Fruit fly (Drosophila melanogaster) whole organism, pupa: ENCODE data around the gene Npc2g.

ENCODE experiments used
- CG10348 ChIP-seq: fragments of 200-800 bp; sonication (Bioruptor generic); IDR thresholded peaks from 2 replicates; pipeline ENCODE4 v1.3.6; 2022; ENCODE audit warnings: missing biosample characterization, missing genetic modification characterization
- CG12605 ChIP-seq: fragments of 200-800 bp; sonication (Bioruptor generic); IDR thresholded peaks from 2 replicates; pipeline ENCODE4 v1.3.6; 2022; ENCODE audit warnings: missing biosample characterization, missing genetic modification characterization
- CG13204 ChIP-seq: fragments of 200-800 bp; sonication (Bioruptor generic); optimal IDR thresholded peaks from 2 replicates; lab custom pipeline; 2018; ENCODE audit warnings: missing biosample characterization, mild to moderate bottlenecking, missing genetic modification characterization, moderate library complexity
- CG14655 ChIP-seq: fragments of 200-800 bp; sonication (Bioruptor generic); optimal IDR thresholded peaks from 3 replicates; lab custom pipeline; 2017; ENCODE audit warnings: mild to moderate bottlenecking, missing biosample characterization, missing genetic modification reagents, missing genetic modification characterization
- CG15710 ChIP-seq: fragments of 200-800 bp; sonication (Bioruptor generic); optimal IDR thresholded peaks from 2 replicates; lab custom pipeline; 2018; ENCODE audit warnings: missing biosample characterization, mild to moderate bottlenecking, missing genetic modification characterization, moderate library complexity
- CG17806 ChIP-seq: fragments of 200-800 bp; sonication (Bioruptor generic); optimal IDR thresholded peaks from 2 replicates; lab custom pipeline; 2018; ENCODE audit warnings: missing biosample characterization, mild to moderate bottlenecking, missing genetic modification characterization, moderate library complexity
- CG32121 ChIP-seq: fragments of 200-800 bp; sonication (Bioruptor generic); IDR thresholded peaks from 2 replicates; pipeline ENCODE4 v1.3.6; 2022; ENCODE audit warnings: missing biosample characterization, missing genetic modification characterization
- CG34367 ChIP-seq: fragments of 200-800 bp; sonication (Bioruptor generic); optimal IDR thresholded peaks from 2 replicates; lab custom pipeline; 2018; ENCODE audit warnings: missing biosample characterization, mild to moderate bottlenecking, missing genetic modification characterization
- CG4496 ChIP-seq: fragments of 200-800 bp; sonication (Bioruptor generic); IDR thresholded peaks from 3 replicates; pipeline ENCODE4 v1.3.6; 2022; ENCODE audit warnings: missing biosample characterization, missing genetic modification characterization
- CG8159 ChIP-seq: fragments of 200-800 bp; sonication (Bioruptor generic); optimal IDR thresholded peaks from 3 replicates; lab custom pipeline; 2018; ENCODE audit warnings: missing biosample characterization, mild to moderate bottlenecking, missing genetic modification characterization, moderate library complexity
- CG8301 ChIP-seq: fragments of 200-800 bp; sonication (Bioruptor generic); optimal IDR thresholded peaks from 2 replicates; lab custom pipeline; 2018; ENCODE audit warnings: missing biosample characterization, mild to moderate bottlenecking, missing genetic modification characterization
- CG9948 ChIP-seq: fragments of 200-800 bp; sonication (Bioruptor generic); optimal IDR thresholded peaks from 2 replicates; lab custom pipeline; 2018; ENCODE audit warnings: missing biosample characterization, mild to moderate bottlenecking, missing genetic modification characterization, moderate library complexity
- D1 ChIP-seq: fragments of 200-800 bp; sonication (Bioruptor generic); optimal IDR thresholded peaks from 2 replicates; lab custom pipeline; 2018; ENCODE audit warnings: missing biosample characterization, mild to moderate bottlenecking, missing genetic modification characterization, moderate library complexity
- EcR ChIP-seq: fragments of 200-800 bp; sonication (Bioruptor generic); optimal IDR thresholded peaks from 3 replicates; lab custom pipeline; 2019; ENCODE audit warnings: missing biosample characterization, missing genetic modification characterization, mild to moderate bottlenecking, moderate library complexity, missing genetic modification reagents
- Ets98B ChIP-seq: fragments of 200-800 bp; sonication (Bioruptor generic); IDR thresholded peaks from 2 replicates; pipeline ENCODE4 v1.3.6; 2022; ENCODE audit warnings: missing biosample characterization, missing genetic modification characterization
- Pif1A ChIP-seq: fragments of 200-800 bp; sonication (Bioruptor generic); optimal IDR thresholded peaks from 3 replicates; lab custom pipeline; 2016; ENCODE audit warnings: missing biosample characterization, missing genetic modification characterization
- Pif1B ChIP-seq: fragments of 200-800 bp; sonication (Bioruptor generic); optimal IDR thresholded peaks from 3 replicates; lab custom pipeline; 2016; ENCODE audit warnings: missing biosample characterization, missing genetic modification characterization
- Snoo ChIP-seq: fragments of 200-800 bp; sonication (Bioruptor generic); optimal IDR thresholded peaks from 3 replicates; lab custom pipeline; 2017; ENCODE audit warnings: missing biosample characterization, mild to moderate bottlenecking, missing genetic modification characterization, inconsistent platforms
- fd96Ca ChIP-seq: fragments of 200-800 bp; sonication (Bioruptor generic); IDR thresholded peaks from 3 replicates; pipeline ENCODE4 v1.3.6; 2022; ENCODE audit warnings: missing biosample characterization, missing genetic modification characterization
- gl ChIP-seq: fragments of 200-800 bp; sonication (Bioruptor generic); optimal IDR thresholded peaks from 2 replicates; lab custom pipeline; 2018; ENCODE audit warnings: missing biosample characterization, mild to moderate bottlenecking, missing genetic modification characterization
- rn ChIP-seq: fragments of 200-800 bp; sonication (Bioruptor generic); IDR thresholded peaks from 2 replicates; pipeline ENCODE4 v1.3.6; 2022; ENCODE audit warnings: missing biosample characterization, missing genetic modification characterization

The Npc2g gene

dm6 chr3R:30745104-30745503 is at the start of gene Npc2g:
Gene Npc2g (minus strand): TSS chr3R:30745263.
- TF ChIP-seq gl (tag; lab: Kevin White, UChicago) (no peak), EcR (GFP tag; lab: Kevin White, UChicago) (no peak), Pif1B (no peak), rn (no peak), CG34367 (tag; lab: Kevin White, UChicago) (no peak), CG9948 (tag; lab: Kevin White, UChicago) (no peak), Snoo (tag; lab: Kevin White, UChicago) (no peak), CG15710 (tag; lab: Kevin White, UChicago) (no peak), Ets98B (GFP tag; lab: Robert Waterston, UW) (no peak), CG17806 (tag; lab: Kevin White, UChicago) (no peak), CG8301 (tag; lab: Kevin White, UChicago) (no peak), fd96Ca (GFP tag; lab: Robert Waterston, UW) (no peak)

- TF ChIP-seq CG8301 (tag; lab: Kevin White, UChicago) (no peak), Pif1B (no peak), rn (no peak), CG32121 (GFP tag; lab: Robert Waterston, UW) (no peak), gl (tag; lab: Kevin White, UChicago) (no peak), Ets98B (GFP tag; lab: Robert Waterston, UW) (no peak), CG8159 (no peak), D1 (no peak), CG15710 (tag; lab: Kevin White, UChicago) (no peak), CG10348 (no peak), CG12605 (GFP tag; lab: Robert Waterston, UW) (no peak), CG34367 (tag; lab: Kevin White, UChicago) (no peak), CG9948 (tag; lab: Kevin White, UChicago) (no peak), CG14655 (no peak), CG17806 (tag; lab: Kevin White, UChicago) (no peak), EcR (GFP tag; lab: Kevin White, UChicago) (no peak), CG13204 (no peak)
- TF ChIP-seq, all 21 proteins: peak for 0
Measured at dm6 chr3R:30792959-30793358, 47.9 kb upstream of the Npc2g start.

dm6 chr3R:30789363-30789762 is 44.3 kb upstream of the Npc2g start:
- TF ChIP-seq Pif1B (peak; percentile 32), CG8301 (tag; lab: Kevin White, UChicago) (no peak), EcR (GFP tag; lab: Kevin White, UChicago) (no peak), CG14655 (no peak), CG8159 (no peak), Ets98B (GFP tag; lab: Robert Waterston, UW) (peak; percentile 76), fd96Ca (GFP tag; lab: Robert Waterston, UW) (peak; percentile 77), rn (peak; percentile 79), CG10348 (no peak), CG17806 (tag; lab: Kevin White, UChicago) (peak; percentile 8), CG34367 (tag; lab: Kevin White, UChicago) (no peak), Pif1A (peak; percentile 6), CG32121 (GFP tag; lab: Robert Waterston, UW) (peak; percentile 80), CG4496 (GFP tag; lab: Robert Waterston, UW) (peak; percentile 89), CG12605 (GFP tag; lab: Robert Waterston, UW) (peak; percentile 75)

dm6 chr3R:30782553-30782952 is 37.5 kb upstream of the Npc2g start:
- TF ChIP-seq Pif1A (no peak), CG32121 (GFP tag; lab: Robert Waterston, UW) (no peak), EcR (GFP tag; lab: Kevin White, UChicago) (peak; percentile 7), CG13204 (peak; percentile 12), D1 (no peak)

- TF ChIP-seq Ets98B (GFP tag; lab: Robert Waterston, UW) (peak; percentile 97), CG12605 (GFP tag; lab: Robert Waterston, UW) (peak; percentile 95), Pif1B (peak; percentile 93), CG13204 (peak; percentile 89), CG8301 (tag; lab: Kevin White, UChicago) (peak; percentile 95), CG14655 (peak; percentile 95), CG17806 (tag; lab: Kevin White, UChicago) (peak; percentile 94), gl (tag; lab: Kevin White, UChicago) (peak; percentile 81), CG4496 (GFP tag; lab: Robert Waterston, UW) (peak; percentile 97), Snoo (tag; lab: Kevin White, UChicago) (peak; percentile 75), fd96Ca (GFP tag; lab: Robert Waterston, UW) (peak; percentile 97), CG9948 (tag; lab: Kevin White, UChicago) (peak; percentile 93), rn (peak; percentile 88), CG32121 (GFP tag; lab: Robert Waterston, UW) (peak; percentile 96), Pif1A (peak; percentile 93), EcR (GFP tag; lab: Kevin White, UChicago) (peak; percentile 89), CG8159 (peak; percentile 95), CG34367 (tag; lab: Kevin White, UChicago) (peak; percentile 94), D1 (peak; percentile 76), CG15710 (tag; lab: Kevin White, UChicago) (peak; percentile 95), CG10348 (peak; percentile 70)
Measured at dm6 chr3R:30781661-30782120, 36.6 kb upstream of the Npc2g start.

dm6 chr3R:30781116-30781515 is 36.1 kb upstream of the Npc2g start:
- TF ChIP-seq CG15710 (tag; lab: Kevin White, UChicago): no peak
- no peak for TF ChIP-seq CG12605 (GFP tag; lab: Robert Waterston, UW)
- TF ChIP-seq CG13204: no peak
- no peak for TF ChIP-seq CG8301 (tag; lab: Kevin White, UChicago)
- TF ChIP-seq Pif1A: no peak
- no peak for TF ChIP-seq CG10348
- no peak for TF ChIP-seq Snoo (tag; lab: Kevin White, UChicago)
- TF ChIP-seq fd96Ca (GFP tag; lab: Robert Waterston, UW): no peak
- TF ChIP-seq D1: no peak
- TF ChIP-seq gl (tag; lab: Kevin White, UChicago): no peak
- no peak for TF ChIP-seq CG8159
